Worm (Caenorhabditis elegans) whole organism, L3 larva: ENCODE data around the gene T26A5.8.

ENCODE experiments used
- aly-2 ChIP-seq: fragments of 150-350 bp; optimal IDR thresholded peaks from 2 replicates; lab custom pipeline; 2014; ENCODE audit warnings: missing biosample characterization, missing genetic modification characterization
- elt-1 ChIP-seq: fragments of 150-350 bp; optimal IDR thresholded peaks from 2 replicates; lab custom pipeline; 2014; ENCODE audit warnings: missing biosample characterization, missing genetic modification characterization
- elt-3 ChIP-seq, 3 experiments: fragments of 150-350 bp in 1 of 3; sonication (generic microtip) in 2 of 3; optimal IDR thresholded peaks; 2 replicates in 2 of 3; 4 replicates in 1 of 3; lab custom pipeline; 2014 to 2017; ENCODE audit warnings: missing biosample characterization in 3 of 3, missing genetic modification characterization in 3 of 3
- fos-1 ChIP-seq: fragments of 150-350 bp; optimal IDR thresholded peaks from 2 replicates; lab custom pipeline; 2014; ENCODE audit warnings: missing biosample characterization, missing genetic modification characterization
- lin-39 ChIP-seq: fragments of 150-350 bp; optimal IDR thresholded peaks from 2 replicates; lab custom pipeline; 2018; ENCODE audit warnings: missing biosample characterization, missing genetic modification reagents, missing genetic modification characterization
- nhr-11 ChIP-seq: fragments of 150-350 bp; optimal IDR thresholded peaks from 2 replicates; lab custom pipeline; 2014; ENCODE audit warnings: missing biosample characterization, missing genetic modification characterization
- nhr-25 ChIP-seq: sonication (generic microtip); optimal IDR thresholded peaks from 2 replicates; lab custom pipeline; 2017; ENCODE audit warnings: missing biosample characterization, missing genetic modification characterization
- unc-62 ChIP-seq: fragments of 150-350 bp; sonication (generic microtip); optimal IDR thresholded peaks from 4 replicates; lab custom pipeline; 2014; ENCODE audit warnings: missing biosample characterization, missing genetic modification reagents, missing genetic modification characterization

- TF ChIP-seq unc-62 (no peak), elt-3 (tag; optimal IDR thresholded peaks at IDR 0.05; lab: Kevin White, UChicago) (no peak), lin-39 (tag; lab: Kevin White, UChicago) (no peak), nhr-25 (tag; lab: Kevin White, UChicago) (no peak), elt-1 (tag; lab: Kevin White, UChicago) (no peak), nhr-11 (tag; lab: Kevin White, UChicago) (no peak), fos-1 (tag; lab: Kevin White, UChicago) (no peak), aly-2 (tag; lab: Kevin White, UChicago) (no peak)
Observed at ce11 chrIII:6446807-6447206, 15.8 kb downstream of the T26A5.8 start, which contains the start of gene let-721.
